Fruit fly (Drosophila melanogaster) whole organism, embryonic: ENCODE results near the gene RfC3.
A peak's percentile ranks its signal among the peaks of the same experiment; 100 is the strongest.

Source experiments
- Abd-B ChIP-seq: fragments of 200-800 bp; sonication (Bioruptor generic); optimal IDR thresholded peaks from 2 replicates; lab custom pipeline; 2018; ENCODE audit warnings: missing biosample characterization, mild to moderate bottlenecking, missing genetic modification characterization, moderate library complexity
- Antp ChIP-seq: fragments of 200-800 bp; sonication (Bioruptor generic); optimal IDR thresholded peaks from 3 replicates; lab custom pipeline; 2016; ENCODE audit warnings: missing biosample characterization, missing genetic modification characterization
- BtbVII ChIP-seq: fragments of 200-800 bp; sonication (Bioruptor generic); optimal IDR thresholded peaks from 3 replicates; lab custom pipeline; 2017; ENCODE audit warnings: missing biosample characterization, mild to moderate bottlenecking, missing genetic modification characterization
- Bteb2 ChIP-seq: fragments of 200-800 bp; sonication (Bioruptor generic); optimal IDR thresholded peaks from 2 replicates; lab custom pipeline; 2016; ENCODE audit warnings: missing biosample characterization, missing genetic modification characterization
- CG11247 ChIP-seq: fragments of 200-800 bp; sonication (Bioruptor generic); IDR thresholded peaks from 2 replicates; pipeline ENCODE4 v1.3.6; 2022; ENCODE audit warnings: missing biosample characterization, missing genetic modification characterization
- CG11456 ChIP-seq: fragments of 200-800 bp; sonication (Bioruptor generic); IDR thresholded peaks from 3 replicates; pipeline ENCODE4 v1.3.6; 2022; ENCODE audit warnings: missing biosample characterization, missing genetic modification characterization
- CG11560 ChIP-seq: fragments of 200-800 bp; sonication (Bioruptor generic); IDR thresholded peaks from 3 replicates; pipeline ENCODE4 v1.3.6; 2022; ENCODE audit warnings: missing biosample characterization, missing genetic modification characterization
- CG11695 ChIP-seq: fragments of 200-800 bp; sonication (Bioruptor generic); IDR thresholded peaks from 3 replicates; pipeline ENCODE4 v1.3.6; 2022; ENCODE audit warnings: missing biosample characterization, missing genetic modification characterization
- CG12104 ChIP-seq: fragments of 200-800 bp; sonication (Bioruptor generic); optimal IDR thresholded peaks from 3 replicates; lab custom pipeline; 2016; ENCODE audit warnings: missing biosample characterization, missing genetic modification characterization
- CG13287 ChIP-seq: fragments of 200-800 bp; sonication (Bioruptor generic); IDR thresholded peaks from 2 replicates; pipeline ENCODE4 v1.3.6; 2022; ENCODE audit warnings: missing biosample characterization, missing genetic modification characterization; ENCODE audit not compliant: partially characterized antibody
- CG15011 ChIP-seq: fragments of 200-800 bp; sonication (Bioruptor generic); optimal IDR thresholded peaks from 3 replicates; lab custom pipeline; 2018; ENCODE audit warnings: missing biosample characterization, mild to moderate bottlenecking, missing genetic modification characterization
- CG17361 ChIP-seq: fragments of 200-800 bp; sonication (Bioruptor generic); IDR thresholded peaks from 3 replicates; pipeline ENCODE4 v1.3.6; 2022; ENCODE audit warnings: missing biosample characterization, missing genetic modification characterization
- CG1792 ChIP-seq: fragments of 200-800 bp; sonication (Bioruptor generic); optimal IDR thresholded peaks from 2 replicates; lab custom pipeline; 2016; ENCODE audit warnings: missing biosample characterization, missing genetic modification characterization
- CG2199 ChIP-seq: fragments of 200-800 bp; sonication (Bioruptor generic); IDR thresholded peaks from 3 replicates; pipeline ENCODE4 v1.3.6; 2022; ENCODE audit warnings: missing biosample characterization, missing genetic modification characterization
- CG30431 ChIP-seq: fragments of 200-800 bp; sonication (Bioruptor generic); optimal IDR thresholded peaks from 2 replicates; lab custom pipeline; 2017; ENCODE audit warnings: missing biosample characterization, missing genetic modification characterization
- CG3281 ChIP-seq: fragments of 200-800 bp; sonication (Bioruptor generic); optimal IDR thresholded peaks from 3 replicates; lab custom pipeline; 2017; ENCODE audit warnings: missing biosample characterization, mild to moderate bottlenecking, missing genetic modification characterization
- CG6272 ChIP-seq: fragments of 200-800 bp; sonication (Bioruptor generic); IDR thresholded peaks from 2 replicates; pipeline ENCODE4 v1.3.6; 2022; ENCODE audit warnings: missing biosample characterization, missing genetic modification characterization
- CG6791 ChIP-seq: fragments of 200-800 bp; sonication (Bioruptor generic); IDR thresholded peaks from 3 replicates; pipeline ENCODE4 v1.3.6; 2022; ENCODE audit warnings: missing biosample characterization, missing genetic modification characterization; ENCODE audit not compliant: partially characterized antibody
- CG6813 ChIP-seq: fragments of 200-800 bp; sonication (Bioruptor generic); optimal IDR thresholded peaks from 2 replicates; lab custom pipeline; 2017; ENCODE audit warnings: missing biosample characterization, missing genetic modification characterization, mild to moderate bottlenecking, moderate library complexity, missing genetic modification reagents
- CG8924 ChIP-seq: fragments of 200-800 bp; optimal IDR thresholded peaks from 3 replicates; lab custom pipeline; 2019; ENCODE audit warnings: missing biosample characterization, mild to moderate bottlenecking, missing genetic modification characterization, moderate library complexity
- Dfd ChIP-seq, 2 experiments: fragments of >200 bp; optimal IDR thresholded peaks; 2 replicates each; lab custom pipeline; 2017; ENCODE audit warnings: missing biosample characterization in 2 of 2, missing genetic modification characterization in 2 of 2
- Elba2 ChIP-seq: fragments of 200-800 bp; sonication (Bioruptor generic); optimal IDR thresholded peaks from 3 replicates; lab custom pipeline; 2016; ENCODE audit warnings: missing biosample characterization, missing genetic modification characterization
- Fer2 ChIP-seq: fragments of 200-800 bp; sonication (Bioruptor generic); optimal IDR thresholded peaks from 2 replicates; lab custom pipeline; 2018; ENCODE audit warnings: missing biosample characterization, mild to moderate bottlenecking, missing genetic modification characterization, moderate library complexity
- Gug ChIP-seq: fragments of 200-800 bp; sonication (Bioruptor generic); IDR thresholded peaks from 4 replicates; pipeline ENCODE4 v1.3.6; 2022; ENCODE audit warnings: missing biosample characterization, missing genetic modification characterization
- HLH54F ChIP-seq: fragments of 200-800 bp; sonication (Bioruptor generic); optimal IDR thresholded peaks from 3 replicates; lab custom pipeline; 2016; ENCODE audit warnings: missing biosample characterization, missing genetic modification characterization
- HLHmδ ChIP-seq: fragments of 200-800 bp; sonication (Bioruptor generic); optimal IDR thresholded peaks from 2 replicates; lab custom pipeline; 2018; ENCODE audit warnings: missing biosample characterization, mild to moderate bottlenecking, missing genetic modification characterization, moderate library complexity
- HmgD ChIP-seq: fragments of 200-800 bp; sonication (Bioruptor generic); optimal IDR thresholded peaks from 3 replicates; lab custom pipeline; 2016; ENCODE audit warnings: missing biosample characterization, missing genetic modification characterization
- Hr78 ChIP-seq, 2 experiments: fragments of 200-800 bp in 1 of 2; fragments of >200 bp in 1 of 2; sonication (Bioruptor generic) in 1 of 2; optimal IDR thresholded peaks; 2 replicates each; lab custom pipeline; 2017 to 2019; ENCODE audit warnings: missing biosample characterization in 2 of 2, missing genetic modification characterization in 2 of 2, mild to moderate bottlenecking in 1 of 2, moderate library complexity in 1 of 2
- Kr ChIP-seq: fragments of 200-800 bp; sonication (Bioruptor generic); optimal IDR thresholded peaks from 2 replicates; lab custom pipeline; 2017; ENCODE audit warnings: missing biosample characterization, mild to moderate bottlenecking, missing genetic modification characterization
- Nf-YB ChIP-seq: fragments of 200-800 bp; sonication (Bioruptor generic); optimal IDR thresholded peaks from 3 replicates; lab custom pipeline; 2019; ENCODE audit warnings: missing biosample characterization, mild to moderate bottlenecking, missing genetic modification characterization, moderate library complexity
- Oli ChIP-seq: fragments of 200-800 bp; sonication (Bioruptor generic); optimal IDR thresholded peaks from 2 replicates; lab custom pipeline; 2018; ENCODE audit warnings: missing biosample characterization, mild to moderate bottlenecking, missing genetic modification characterization, moderate library complexity
- Sin3A ChIP-seq: fragments of >200 bp; optimal IDR thresholded peaks from 2 replicates; lab custom pipeline; 2018
- Spps ChIP-seq: fragments of 200-800 bp; sonication (Bioruptor generic); optimal IDR thresholded peaks from 2 replicates; lab custom pipeline; 2018; ENCODE audit warnings: missing biosample characterization, mild to moderate bottlenecking, missing genetic modification characterization
- Sry-δ ChIP-seq: fragments of 200-800 bp; sonication (Bioruptor generic); optimal IDR thresholded peaks from 2 replicates; lab custom pipeline; 2016; ENCODE audit warnings: missing biosample characterization, missing genetic modification characterization
- Ssrp ChIP-seq: fragments of 200-800 bp; sonication (Bioruptor generic); optimal IDR thresholded peaks from 2 replicates; lab custom pipeline; 2018; ENCODE audit warnings: missing biosample characterization, mild to moderate bottlenecking, missing genetic modification characterization, moderate library complexity
- ab ChIP-seq: fragments of 200-800 bp; sonication (Bioruptor generic); optimal IDR thresholded peaks from 2 replicates; lab custom pipeline; 2016; ENCODE audit warnings: missing biosample characterization, missing genetic modification characterization
- ara ChIP-seq: fragments of 200-800 bp; sonication (Bioruptor generic); IDR thresholded peaks from 2 replicates; pipeline ENCODE4 v1.3.6; 2022; ENCODE audit warnings: missing biosample characterization, missing genetic modification characterization
- bbx ChIP-seq: fragments of 200-800 bp; sonication (Bioruptor generic); IDR thresholded peaks from 2 replicates; pipeline ENCODE4 v1.3.6; 2022; ENCODE audit warnings: missing biosample characterization, missing genetic modification characterization; ENCODE audit not compliant: partially characterized antibody
- bsh ChIP-seq, 2 experiments: fragments of 200-800 bp; sonication (Bioruptor generic); optimal IDR thresholded peaks; 2 replicates each; lab custom pipeline; 2017 to 2018; ENCODE audit warnings: mild to moderate bottlenecking in 2 of 2, missing biosample characterization in 2 of 2, missing genetic modification characterization in 2 of 2, moderate library complexity in 1 of 2
- caup ChIP-seq: fragments of 200-800 bp; sonication (Bioruptor generic); optimal IDR thresholded peaks from 3 replicates; lab custom pipeline; 2017; ENCODE audit warnings: missing biosample characterization, mild to moderate bottlenecking, missing genetic modification characterization, moderate library complexity; ENCODE audit not compliant: severe bottlenecking
- fru ChIP-seq: fragments of >200 bp; optimal IDR thresholded peaks from 2 replicates; lab custom pipeline; 2017
- gsb-n ChIP-seq: fragments of 200-800 bp; sonication (Bioruptor generic); optimal IDR thresholded peaks from 3 replicates; lab custom pipeline; 2018; ENCODE audit warnings: missing biosample characterization, mild to moderate bottlenecking, missing genetic modification characterization
- h ChIP-seq: fragments of >200 bp; optimal IDR thresholded peaks from 2 replicates; lab custom pipeline; 2017
- knrl ChIP-seq: fragments of 200-800 bp; sonication (Bioruptor generic); IDR thresholded peaks from 3 replicates; pipeline ENCODE4 v1.3.6; 2022; ENCODE audit warnings: missing biosample characterization, missing genetic modification characterization; ENCODE audit not compliant: partially characterized antibody
- lola ChIP-seq, 3 experiments: fragments of >200 bp in 2 of 3; fragments of 200-800 bp in 1 of 3; sonication (Bioruptor generic) in 1 of 3; optimal IDR thresholded peaks; 2 replicates each; lab custom pipeline; 2017 to 2019; ENCODE audit warnings: missing biosample characterization in 3 of 3, missing genetic modification characterization in 3 of 3, mild to moderate bottlenecking in 1 of 3, moderate library complexity in 1 of 3
- nerfin-1 ChIP-seq: fragments of 200-800 bp; sonication (Bioruptor generic); optimal IDR thresholded peaks from 3 replicates; lab custom pipeline; 2019; ENCODE audit warnings: missing biosample characterization, mild to moderate bottlenecking, missing genetic modification characterization, moderate library complexity
- pho ChIP-seq: fragments of 200-800 bp; sonication (Bioruptor generic); optimal IDR thresholded peaks from 2 replicates; lab custom pipeline; 2016; ENCODE audit warnings: missing biosample characterization, missing genetic modification characterization
- ranshi ChIP-seq: fragments of 200-800 bp; sonication (Bioruptor generic); IDR thresholded peaks from 2 replicates; pipeline ENCODE4 v1.3.6; 2022; ENCODE audit warnings: missing biosample characterization, missing genetic modification characterization
- sima ChIP-seq: fragments of 200-800 bp; sonication (Bioruptor generic); optimal IDR thresholded peaks from 2 replicates; lab custom pipeline; 2016; ENCODE audit warnings: missing biosample characterization, missing genetic modification characterization

Gene RfC3

DNA sequence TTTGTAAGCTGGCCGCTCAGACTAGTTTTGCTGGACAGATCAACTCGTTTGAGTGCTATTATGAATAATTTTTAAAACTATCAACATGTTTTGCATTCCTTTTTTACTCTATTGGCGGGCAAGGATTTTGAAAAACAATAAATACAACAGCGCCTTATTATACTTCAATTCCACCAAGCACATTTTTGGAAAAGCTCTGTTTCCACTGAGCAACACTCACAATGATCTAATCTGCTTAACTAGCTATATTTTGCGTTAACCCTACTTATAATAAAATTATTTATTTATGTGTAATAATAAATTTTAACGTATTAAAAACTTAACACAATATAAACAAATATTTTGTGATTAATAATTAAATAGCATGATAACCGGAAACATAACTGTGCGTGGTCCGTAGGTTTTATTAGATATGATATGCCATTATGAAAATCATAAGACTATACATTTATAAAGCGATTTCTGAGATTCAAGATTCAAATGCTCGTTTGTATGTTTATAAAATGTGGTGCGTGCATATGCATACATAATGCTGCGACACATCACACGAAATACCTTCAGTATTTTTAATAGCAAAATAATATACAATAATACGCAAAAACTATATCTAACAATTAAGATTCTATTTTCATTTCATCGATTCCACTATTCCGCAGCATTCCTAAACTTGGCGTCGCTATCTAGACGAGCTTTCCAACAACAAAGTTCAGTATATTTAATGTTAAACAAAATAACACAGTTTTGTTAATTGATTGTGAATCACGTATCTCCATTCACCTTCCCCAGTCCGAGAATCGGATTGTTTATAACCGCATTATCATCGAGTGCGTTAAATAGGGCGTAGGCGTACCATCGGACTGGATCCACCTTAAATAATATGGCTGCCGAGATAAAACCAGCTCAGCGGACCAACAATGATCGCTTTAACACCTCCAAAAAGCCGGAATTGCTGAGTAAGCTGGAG lies 3.9 kb downstream of the RfC3 start, which contains the start of the genes pie and Wdfy2 (continued):
- no peak for TF ChIP-seq sima (GFP tag; lab: Kevin White, UChicago)
- TF ChIP-seq CG13287, result no peak
- no peak for TF ChIP-seq bsh (GFP tag; optimal IDR thresholded peaks at IDR 0.05; lab: Kevin White, UChicago)
- TF ChIP-seq knrl (GFP tag; lab: Robert Waterston, UW), result no peak; the same call in 2 of the 3 replicates
- TF ChIP-seq Kr (GFP tag; lab: Kevin White, UChicago), result no peak
- no peak for TF ChIP-seq caup (GFP tag; lab: Kevin White, UChicago)
- TF ChIP-seq Ssrp (tag; lab: Kevin White, UChicago), result no peak
- no peak for TF ChIP-seq CG3281 (GFP tag; lab: Kevin White, UChicago)
- no peak for TF ChIP-seq Oli (tag; lab: Kevin White, UChicago)
- TF ChIP-seq CG6791 (GFP tag; lab: Robert Waterston, UW), result no peak
- peak; percentile 10 for TF ChIP-seq CG8924 (tag; lab: Kevin White, UChicago)
- TF ChIP-seq Elba2 (GFP tag; lab: Kevin White, UChicago), result no peak
- no peak for TF ChIP-seq CG11560 (tag; lab: Robert Waterston, UW)
- no peak for TF ChIP-seq HmgD
- TF ChIP-seq CG11695 (GFP tag; lab: Robert Waterston, UW), result no peak
- TF ChIP-seq Nf-YB, result no peak
- TF ChIP-seq ab (GFP tag; lab: Kevin White, UChicago), result no peak
- no peak for TF ChIP-seq gsb-n (tag; lab: Kevin White, UChicago)
- TF ChIP-seq ranshi, result no peak
- TF ChIP-seq Antp (GFP tag; lab: Kevin White, UChicago), result no peak
- no peak for TF ChIP-seq Sin3A (lab: Kevin White, UChicago)
- TF ChIP-seq CG2199 (GFP tag; lab: Robert Waterston, UW), result no peak
- no peak for TF ChIP-seq CG1792 (GFP tag; lab: Kevin White, UChicago)
- no peak for TF ChIP-seq HLH54F (GFP tag; lab: Kevin White, UChicago)
- no peak for TF ChIP-seq CG12104 (GFP tag; lab: Kevin White, UChicago)
- peak; percentile 2 for TF ChIP-seq nerfin-1
- TF ChIP-seq BtbVII, result no peak
- TF ChIP-seq bbx (GFP tag; lab: Robert Waterston, UW), result no peak
- no peak for TF ChIP-seq HLHmδ (GFP tag; lab: Kevin White, UChicago)
- no peak for TF ChIP-seq Fer2
- no peak for TF ChIP-seq CG11247
- TF ChIP-seq Sry-δ (GFP tag; lab: Kevin White, UChicago), result no peak
- peak; percentile 56; the same call in 1 of the 3 replicates for TF ChIP-seq CG17361
- TF ChIP-seq pho (GFP tag; lab: Kevin White, UChicago), result no peak
- no peak for TF ChIP-seq Spps (tag; lab: Kevin White, UChicago)
- no peak for TF ChIP-seq Hr78 (GFP tag; optimal IDR thresholded peaks at IDR 0.05; lab: Kevin White, UChicago)
- peak; percentile 50 for TF ChIP-seq Abd-B (GFP tag; lab: Kevin White, UChicago)
- TF ChIP-seq CG6813 (GFP tag; lab: Kevin White, UChicago), result no peak
- TF ChIP-seq ara (GFP tag; lab: Robert Waterston, UW), result no peak
- TF ChIP-seq Dfd (GFP tag; optimal IDR thresholded peaks at IDR 0.05; lab: Kevin White, UChicago), result peak in 1 of 2 experiments; percentile 66
- TF ChIP-seq CG11456 (GFP tag; lab: Robert Waterston, UW), result no peak
- no peak for TF ChIP-seq CG6272 (GFP tag; lab: Robert Waterston, UW)
- TF ChIP-seq h (lab: Kevin White, UChicago), result no peak
- peak in 2 of 3 experiments; percentile 14 to 94 for TF ChIP-seq lola (GFP tag; optimal IDR thresholded peaks at IDR 0.05; lab: Kevin White, UChicago)
- no peak for TF ChIP-seq Gug
- TF ChIP-seq CG15011 (GFP tag; lab: Kevin White, UChicago), result no peak
- no peak for TF ChIP-seq Bteb2
- no peak for TF ChIP-seq CG30431
- no peak for TF ChIP-seq fru (lab: Kevin White, UChicago)
